Worm (Caenorhabditis elegans) whole organism, L4/young adult: Measurements from ENCODE around the gene K10C2.2.

Source experiments
- dao-5 ChIP-seq: sonication (generic microtip); optimal IDR thresholded peaks from 2 replicates; lab custom pipeline; 2016; ENCODE audit warnings: missing genotype, missing genetic modification characterization, moderate library complexity, missing compliant biosample characterization
- him-1 ChIP-seq: sonication (generic microtip); optimal IDR thresholded peaks from 2 replicates; lab custom pipeline; 2016; ENCODE audit warnings: missing genotype, missing genetic modification reagents, missing genetic modification characterization, missing compliant biosample characterization

ce11 chrX:6437545-6437944, 4.0 kb upstream of the K10C2.2 start, which contains the start of gene K10C2.8:
- TF ChIP-seq dao-5 (tag; lab: Kevin White, UChicago) (no peak), him-1 (no peak)
